Fruit fly (Drosophila melanogaster): ENCODE data around the gene RpS30.

Gene RpS30

DNA sequence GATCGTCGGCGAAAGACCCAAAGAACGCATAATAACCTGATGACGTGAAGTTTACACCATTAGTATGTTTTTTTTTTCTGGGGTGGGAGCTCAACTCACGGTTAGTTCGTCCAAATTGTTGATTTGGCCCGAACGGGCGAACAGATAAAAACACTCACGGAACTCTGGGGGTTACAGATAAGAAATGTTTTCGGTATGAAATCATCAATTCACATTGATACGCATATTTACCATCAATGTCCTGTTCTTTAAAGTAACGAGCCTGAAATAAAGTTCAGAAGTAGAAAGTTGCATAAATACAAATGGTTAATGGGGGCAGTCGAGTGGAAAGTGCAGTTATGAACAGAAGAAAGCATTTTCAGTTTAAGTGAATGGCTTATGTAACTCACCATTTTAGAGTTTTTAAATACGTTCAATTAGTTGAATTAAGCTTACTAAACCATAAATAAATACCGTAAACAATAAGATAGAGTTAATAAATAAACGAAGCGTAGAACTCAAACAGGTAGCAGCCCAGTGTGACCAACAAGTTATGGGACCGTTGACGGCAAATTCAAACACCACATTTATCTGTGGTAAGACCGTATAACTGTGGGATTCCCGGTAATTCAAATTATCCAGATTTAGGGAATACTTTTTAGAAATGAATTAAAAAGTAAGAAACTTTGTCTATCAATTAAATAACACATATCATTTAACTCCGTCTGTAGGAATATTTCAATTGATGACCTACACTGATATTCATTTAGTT lies 26.4 kb upstream of the RpS30 start, which contains the start of gene CG17272:
CG17272 (minus strand) TSS at position 536 of the 751 bp plus-strand sequence.
- TF ChIP-seq Rel (GFP tag; optimal IDR thresholded peaks at IDR 0.05) (no peak), Rel (tag; optimal IDR thresholded peaks at IDR 0.05) (peak; percentile 100), CG9705 (GFP tag; optimal IDR thresholded peaks at IDR 0.05) (no peak), GATAd (GFP tag; optimal IDR thresholded peaks at IDR 0.05) (no peak), Hr78 (GFP tag; optimal IDR thresholded peaks at IDR 0.05) (no peak), dsf (GFP tag; optimal IDR thresholded peaks at IDR 0.05; ENCODE audit: borderline replicate concordance) (no peak), foxo (GFP tag; optimal IDR thresholded peaks at IDR 0.05) (no peak), psq (GFP tag; optimal IDR thresholded peaks at IDR 0.05) (no peak)

DNA sequence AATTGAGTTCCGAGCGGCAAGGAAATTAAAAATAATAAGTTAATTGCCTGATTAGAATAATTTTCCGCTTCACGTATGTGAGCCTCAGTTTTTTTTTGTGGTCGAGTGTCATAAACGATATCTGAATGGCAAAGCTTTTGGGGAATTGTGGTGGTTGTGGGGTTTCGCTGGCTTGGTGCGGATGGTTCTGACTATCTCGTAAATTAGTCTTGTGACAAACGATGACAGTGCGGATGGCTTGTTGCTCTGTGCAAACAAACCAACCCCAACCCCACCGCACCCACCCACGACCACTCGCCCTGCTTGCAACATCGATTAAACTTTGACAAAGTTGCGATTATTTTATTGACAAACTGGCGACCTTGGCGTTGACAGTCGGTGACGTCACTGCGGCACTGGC lies 23.4 kb upstream of the RpS30 start:
- TF ChIP-seq brk (GFP tag; optimal IDR thresholded peaks at IDR 0.05) (no peak), Rel (GFP tag; optimal IDR thresholded peaks at IDR 0.05) (no peak), Rel (tag; optimal IDR thresholded peaks at IDR 0.05) (peak; percentile 53), sv (GFP tag; optimal IDR thresholded peaks at IDR 0.05) (no peak), Hnf4 (GFP tag; optimal IDR thresholded peaks at IDR 0.05) (no peak)

DNA sequence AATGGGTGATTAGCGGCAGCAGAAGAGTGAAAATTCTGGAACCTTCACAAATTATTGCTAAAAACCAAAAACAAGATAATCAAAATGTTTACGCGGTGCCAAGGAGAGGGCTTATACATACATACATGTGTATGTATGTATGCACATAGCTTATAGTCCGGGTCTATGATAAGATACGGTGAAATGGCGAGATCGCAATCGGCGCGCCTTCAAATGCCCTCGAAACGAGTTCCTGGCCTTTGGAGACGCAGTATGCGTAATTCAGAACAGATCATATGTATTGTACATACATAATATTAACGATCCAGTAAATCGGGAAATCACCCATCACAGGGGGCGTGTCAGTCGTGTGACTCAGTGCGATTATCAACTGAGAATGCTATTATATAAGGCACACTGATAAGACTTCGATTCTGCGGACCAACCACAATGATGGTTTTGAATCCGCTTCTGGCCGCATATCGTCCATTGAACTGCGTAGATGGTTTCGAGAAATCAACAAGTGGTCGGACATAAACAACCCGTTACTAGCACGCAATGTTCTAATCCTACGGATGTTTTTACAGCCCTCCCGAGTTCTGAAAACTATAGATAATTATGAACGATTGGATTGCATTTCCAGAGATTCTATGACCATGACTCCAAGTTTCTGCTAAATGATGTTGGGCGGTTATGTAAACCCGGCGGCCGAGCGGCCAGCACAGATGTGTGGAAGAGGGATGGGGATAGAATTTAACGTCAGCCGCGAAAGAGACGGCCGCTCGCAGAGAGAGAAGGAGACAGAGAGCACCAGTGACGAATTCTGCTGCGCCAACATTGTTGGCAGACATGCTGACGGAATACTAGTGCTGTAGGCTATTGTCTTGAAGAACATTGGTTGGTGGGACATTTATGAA lies 21.5 kb upstream of the RpS30 start:
- no peak for TF ChIP-seq Myc (optimal IDR thresholded peaks at IDR 0.05)
- peak; percentile 11 for TF ChIP-seq Hr83 (GFP tag; optimal IDR thresholded peaks at IDR 0.05; ENCODE audit: poor library complexity, severe bottlenecking)
- TF ChIP-seq Dif (GFP tag; optimal IDR thresholded peaks at IDR 0.05; ENCODE audit: partially characterized antibody): peak; percentile 58
- TF ChIP-seq h (GFP tag; optimal IDR thresholded peaks at IDR 0.05): peak; percentile 23
- TF ChIP-seq N (GFP tag; optimal IDR thresholded peaks at IDR 0.05): no peak
- no peak for TF ChIP-seq Rel (GFP tag; optimal IDR thresholded peaks at IDR 0.05)
- peak; percentile 100 for TF ChIP-seq Rel (tag; optimal IDR thresholded peaks at IDR 0.05)
- peak; percentile 51 for TF ChIP-seq br (GFP tag; optimal IDR thresholded peaks at IDR 0.05)
- TF ChIP-seq jim (GFP tag; optimal IDR thresholded peaks at IDR 0.05): no peak
- TF ChIP-seq dl (GFP tag; optimal IDR thresholded peaks at IDR 0.05; ENCODE audit: insufficient read depth in 1 of 2, partially characterized antibody in 2 of 2): peak in 1 of 2 experiments; percentile 32

dm6 chr3R:20829416-20830131 lies 20.7 kb upstream of the RpS30 start:
- TF ChIP-seq lola (GFP tag; optimal IDR thresholded peaks at IDR 0.05) (no peak), h (GFP tag; optimal IDR thresholded peaks at IDR 0.05) (peak; percentile 39), dl (GFP tag; optimal IDR thresholded peaks at IDR 0.05; ENCODE audit: insufficient read depth in 1 of 2, partially characterized antibody in 2 of 2) (peak; percentile 20 to 57), woc (GFP tag; optimal IDR thresholded peaks at IDR 0.05) (peak; percentile 79), rgr (GFP tag; optimal IDR thresholded peaks at IDR 0.05) (peak; percentile 22), dmrt93B (GFP tag; optimal IDR thresholded peaks at IDR 0.05) (no peak), brk (GFP tag; optimal IDR thresholded peaks at IDR 0.05) (no peak), Hnf4 (GFP tag; optimal IDR thresholded peaks at IDR 0.05) (no peak), br (GFP tag; optimal IDR thresholded peaks at IDR 0.05) (peak; percentile 70), N (GFP tag; optimal IDR thresholded peaks at IDR 0.05) (peak; percentile 80), HLH106 (tag; optimal IDR thresholded peaks at IDR 0.05) (peak; percentile 14), Myc (optimal IDR thresholded peaks at IDR 0.05) (peak; percentile 97), Hr83 (GFP tag; optimal IDR thresholded peaks at IDR 0.05; ENCODE audit: poor library complexity, severe bottlenecking) (peak; percentile 87), Jra (GFP tag; optimal IDR thresholded peaks at IDR 0.05) (peak; percentile 19), Rel (GFP tag; optimal IDR thresholded peaks at IDR 0.05) (peak; percentile 48), Rel (tag; optimal IDR thresholded peaks at IDR 0.05) (peak; percentile 90), Dif (GFP tag; optimal IDR thresholded peaks at IDR 0.05; ENCODE audit: partially characterized antibody) (peak; percentile 45), psq (GFP tag; optimal IDR thresholded peaks at IDR 0.05) (peak; percentile 22), foxo (GFP tag; optimal IDR thresholded peaks at IDR 0.05) (peak in 1 of 2 experiments; percentile 1)

DNA sequence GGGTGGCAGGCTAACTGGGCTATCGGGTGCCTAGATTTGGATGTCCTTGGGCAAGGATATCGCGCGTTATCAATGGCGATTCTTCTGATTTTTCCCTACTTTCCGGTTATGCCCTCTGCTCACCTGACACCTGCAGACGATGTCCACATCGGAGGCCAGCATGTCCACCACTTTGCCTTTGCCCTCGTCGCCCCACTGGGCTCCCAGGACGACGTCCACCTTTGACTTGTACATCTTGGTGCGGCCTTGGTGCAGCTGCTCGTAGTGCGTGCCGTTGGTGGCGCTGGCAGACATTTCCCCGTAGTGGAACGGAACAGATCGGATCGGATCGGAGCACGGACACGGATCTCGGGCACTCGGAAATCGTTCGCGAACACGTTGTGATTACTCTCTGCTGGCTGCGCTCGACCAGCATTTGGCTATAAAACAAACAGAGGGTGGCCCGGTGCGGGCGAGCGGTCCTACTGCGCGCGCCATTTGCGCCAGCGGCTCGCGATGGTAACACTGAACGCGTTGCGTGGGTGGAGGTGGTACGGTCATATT lies 20.1 kb upstream of the RpS30 start, which contains the start of gene Adss:
Adss (minus strand) TSS at position 428 of the 543 bp plus-strand sequence.
- peak; percentile 14 for TF ChIP-seq h (GFP tag; optimal IDR thresholded peaks at IDR 0.05)
- peak; percentile 41 for TF ChIP-seq Sp1 (GFP tag; optimal IDR thresholded peaks at IDR 0.05)
- TF ChIP-seq Hr83 (GFP tag; optimal IDR thresholded peaks at IDR 0.05; ENCODE audit: poor library complexity, severe bottlenecking): peak; percentile 59
- no peak for TF ChIP-seq psq (GFP tag; optimal IDR thresholded peaks at IDR 0.05)
- TF ChIP-seq Myc (optimal IDR thresholded peaks at IDR 0.05): no peak
- TF ChIP-seq foxo (GFP tag; optimal IDR thresholded peaks at IDR 0.05): peak in 1 of 2 experiments; percentile 9
- TF ChIP-seq rgr (GFP tag; optimal IDR thresholded peaks at IDR 0.05): peak; percentile 9
- TF ChIP-seq fru (GFP tag; optimal IDR thresholded peaks at IDR 0.05): peak; percentile 20
- peak; percentile 9 for TF ChIP-seq Dif (GFP tag; optimal IDR thresholded peaks at IDR 0.05; ENCODE audit: partially characterized antibody)
- no peak for TF ChIP-seq CG9705 (GFP tag; optimal IDR thresholded peaks at IDR 0.05)
- no peak for TF ChIP-seq Hr78 (GFP tag; optimal IDR thresholded peaks at IDR 0.05)
- TF ChIP-seq br (GFP tag; optimal IDR thresholded peaks at IDR 0.05): no peak
- no peak for TF ChIP-seq sage (GFP tag; optimal IDR thresholded peaks at IDR 0.05)
- peak; percentile 42 for TF ChIP-seq HLH106 (tag; optimal IDR thresholded peaks at IDR 0.05)
- TF ChIP-seq Rel (GFP tag; optimal IDR thresholded peaks at IDR 0.05): no peak
- peak; percentile 55 for TF ChIP-seq Rel (tag; optimal IDR thresholded peaks at IDR 0.05)
- TF ChIP-seq brk (GFP tag; optimal IDR thresholded peaks at IDR 0.05): no peak
- peak in 1 of 2 experiments; percentile 1 for TF ChIP-seq dl (GFP tag; optimal IDR thresholded peaks at IDR 0.05; ENCODE audit: insufficient read depth in 1 of 2, partially characterized antibody in 2 of 2)

Measured in whole organism, wandering third instar larva.